Worm (Caenorhabditis elegans): Measurements from ENCODE around the gene R02E4.3.

- TF ChIP-seq nhr-12 (tag; optimal IDR thresholded peaks at IDR 0.05) (no peak), nhr-237 (tag; optimal IDR thresholded peaks at IDR 0.05) (no peak)
Measured at ce11 chrX:4100473-4100872, 1.5 kb downstream of the R02E4.3 start, which contains the start of gene clh-4.
